Fruit fly (Drosophila melanogaster) Kc167 (cell line): ENCODE measurements around the gene CG31673.

Source experiments
- Myc ChIP-seq: fragments of >200 bp; optimal IDR thresholded peaks from 2 replicates; lab custom pipeline; 2017; ENCODE audit warnings: missing external identifiers
- Sin3A ChIP-seq: fragments of >200 bp; optimal IDR thresholded peaks from 2 replicates; lab custom pipeline; 2018; ENCODE audit warnings: missing external identifiers
- h ChIP-seq: fragments of >200 bp; optimal IDR thresholded peaks from 3 replicates; lab custom pipeline; 2018; ENCODE audit warnings: missing external identifiers
- insv ChIP-seq: fragments of >200 bp; optimal IDR thresholded peaks from 3 replicates; lab custom pipeline; 2018; ENCODE audit warnings: missing external identifiers
- psq ChIP-seq: fragments of >200 bp; optimal IDR thresholded peaks from 2 replicates; lab custom pipeline; 2017; ENCODE audit warnings: missing external identifiers
- ttk ChIP-seq: sonication (Bioruptor generic); optimal IDR thresholded peaks from 2 replicates; lab custom pipeline; 2017; ENCODE audit warnings: missing external identifiers

Gene CG31673

dm6 chr2L:20823196-20824105 lies 6.0 kb upstream of the CG31673 start:
- TF ChIP-seq psq (lab: Kevin White, UChicago) = no peak
- no peak for TF ChIP-seq Myc
- no peak for TF ChIP-seq ttk
- TF ChIP-seq h = no peak
- no peak for TF ChIP-seq insv (lab: Kevin White, UChicago)
- no peak for TF ChIP-seq Sin3A (lab: Kevin White, UChicago)

- TF ChIP-seq h (no peak), Sin3A (lab: Kevin White, UChicago) (no peak), Myc (no peak), psq (lab: Kevin White, UChicago) (no peak), ttk (no peak), insv (lab: Kevin White, UChicago) (no peak)
These were observed 5.1 kb upstream of the CG31673 start for dm6 chr2L:20824136-20824789.

dm6 chr2L:20825265-20825664 lies 4.1 kb upstream of the CG31673 start:
- TF ChIP-seq ttk (no peak), Sin3A (lab: Kevin White, UChicago) (no peak), psq (lab: Kevin White, UChicago) (no peak), insv (lab: Kevin White, UChicago) (no peak), Myc (no peak), h (no peak)

dm6 chr2L:20826226-20826625 lies 3.2 kb upstream of the CG31673 start:
- TF ChIP-seq ttk (no peak), Myc (no peak)

dm6 chr2L:20827045-20827444 lies 2.4 kb upstream of the CG31673 start:
- TF ChIP-seq Myc = no peak
- TF ChIP-seq ttk = no peak
- TF ChIP-seq psq (lab: Kevin White, UChicago) = no peak
- TF ChIP-seq insv (lab: Kevin White, UChicago) = no peak
- no peak for TF ChIP-seq Sin3A (lab: Kevin White, UChicago)
- TF ChIP-seq h = no peak

- TF ChIP-seq insv (lab: Kevin White, UChicago) (no peak), Myc (no peak)
These were observed 708 bp upstream of the CG31673 start for dm6 chr2L:20828701-20829100.

- no peak for TF ChIP-seq ttk
- TF ChIP-seq h = no peak
- TF ChIP-seq Sin3A (lab: Kevin White, UChicago) = no peak
- no peak for TF ChIP-seq insv (lab: Kevin White, UChicago)
- TF ChIP-seq psq (lab: Kevin White, UChicago) = no peak
- TF ChIP-seq Myc = no peak
These were observed 467 bp downstream of the CG31673 start for dm6 chr2L:20829755-20830396.

dm6 chr2L:20831060-20831459 lies 1.7 kb downstream of the CG31673 start, which contains the start of gene CG31674:
CG31674 (plus strand) TSS chr2L:20831262.
- TF ChIP-seq h (no peak), psq (lab: Kevin White, UChicago) (no peak), Myc (no peak), insv (lab: Kevin White, UChicago) (no peak), Sin3A (lab: Kevin White, UChicago) (no peak), ttk (no peak)

- TF ChIP-seq ttk (no peak), Sin3A (lab: Kevin White, UChicago) (no peak)
These were observed 6.1 kb downstream of the CG31673 start, which contains the start of gene Oseg5 for dm6 chr2L:20835501-20835900. Oseg5 (minus strand) TSS chr2L:20835840.

- TF ChIP-seq Myc (no peak), insv (lab: Kevin White, UChicago) (no peak), ttk (no peak), h (no peak), psq (lab: Kevin White, UChicago) (no peak), Sin3A (lab: Kevin White, UChicago) (no peak)
These were observed 8.5 kb downstream of the CG31673 start, which contains the start of gene Spn38F for dm6 chr2L:20837885-20838284. Spn38F (minus strand) TSS chr2L:20837985.

dm6 chr2L:20840006-20840405 lies 10.6 kb downstream of the CG31673 start:
- TF ChIP-seq h (no peak), Myc (no peak), insv (lab: Kevin White, UChicago) (no peak), Sin3A (lab: Kevin White, UChicago) (no peak), psq (lab: Kevin White, UChicago) (no peak), ttk (no peak)

dm6 chr2L:20840462-20841038 lies 11.1 kb downstream of the CG31673 start, which contains the start of gene CG31676:
CG31676 (plus strand) TSS chr2L:20840750.
- TF ChIP-seq Sin3A (lab: Kevin White, UChicago) = no peak
- no peak for TF ChIP-seq psq (lab: Kevin White, UChicago)
- no peak for TF ChIP-seq h
- TF ChIP-seq ttk = no peak
- TF ChIP-seq Myc = no peak
- TF ChIP-seq insv (lab: Kevin White, UChicago) = no peak
